Worm (Caenorhabditis elegans) whole organism, L1 larva: ENCODE results near the gene ndua-7.

Experiments
- Y116A8C.19 ChIP-seq: sonication (generic microtip); optimal IDR thresholded peaks from 2 replicates; lab custom pipeline; 2016; ENCODE audit warnings: missing compliant biosample characterization, missing genetic modification characterization, borderline replicate concordance
- alr-1 ChIP-seq: fragments of 200-800 bp; sonication (Bioruptor generic); optimal IDR thresholded peaks from 2 replicates; lab custom pipeline; 2018; ENCODE audit warnings: borderline replicate concordance, mild to moderate bottlenecking, missing genetic modification characterization, missing compliant biosample characterization
- ceh-63 ChIP-seq: fragments of 200-800 bp; sonication (Bioruptor generic); optimal IDR thresholded peaks from 2 replicates; lab custom pipeline; 2018; ENCODE audit warnings: mild to moderate bottlenecking, missing genetic modification characterization, missing compliant biosample characterization
- ceh-8 ChIP-seq: fragments of 200-800 bp; sonication (Bioruptor generic); optimal IDR thresholded peaks from 2 replicates; lab custom pipeline; 2018; ENCODE audit warnings: mild to moderate bottlenecking, missing genetic modification characterization, moderate library complexity, missing compliant biosample characterization
- ceh-82 ChIP-seq, 3 experiments: fragments of 150-350 bp in 1 of 3; sonication (generic microtip) in 2 of 3; optimal IDR thresholded peaks; 2 replicates each; lab custom pipeline; 2014 to 2017; ENCODE audit warnings: missing biosample characterization in 3 of 3, missing genetic modification characterization in 3 of 3
- ceh-88 ChIP-seq: fragments of 200-800 bp; sonication (Bioruptor generic); IDR thresholded peaks from 2 replicates; pipeline ENCODE4 v1.3.6; 2022; ENCODE audit warnings: missing genetic modification characterization, missing compliant biosample characterization
- ces-1 ChIP-seq: fragments of 150-350 bp; optimal IDR thresholded peaks from 2 replicates; lab custom pipeline; 2014; ENCODE audit warnings: missing biosample characterization, missing genetic modification reagents, missing genetic modification characterization
- dpl-1 ChIP-seq, 3 experiments: fragments of 150-350 bp in 2 of 3; sonication (generic microtip) in 1 of 3; optimal IDR thresholded peaks; 2 replicates each; lab custom pipeline; 2014 to 2017; ENCODE audit warnings: missing biosample characterization in 3 of 3, missing genetic modification characterization in 3 of 3, missing genetic modification reagents in 3 of 3
- dsc-1 ChIP-seq: sonication (generic microtip); optimal IDR thresholded peaks from 2 replicates; lab custom pipeline; 2016; ENCODE audit warnings: mild to moderate bottlenecking, missing genetic modification characterization, missing compliant biosample characterization
- efl-1 ChIP-seq, 4 experiments: fragments of 150-350 bp; optimal IDR thresholded peaks in 3 of 4; peaks in 1 of 4; 1 replicate in 1 of 4; 2 replicates in 3 of 4; lab custom pipeline; 2014; ENCODE audit warnings: missing biosample characterization in 2 of 4, missing genetic modification characterization in 2 of 4, missing genetic modification reagents in 2 of 4
- efl-3 ChIP-seq: fragments of 200-800 bp; sonication (Bioruptor generic); optimal IDR thresholded peaks from 2 replicates; lab custom pipeline; 2018; ENCODE audit warnings: mild to moderate bottlenecking, missing genetic modification characterization, missing compliant biosample characterization
- egl-27 ChIP-seq, 2 experiments: fragments of 150-350 bp in 1 of 2; sonication (generic microtip); optimal IDR thresholded peaks; 3 replicates each; lab custom pipeline; 2017 to 2018; ENCODE audit warnings: missing biosample characterization in 2 of 2, missing genetic modification characterization in 2 of 2, missing genetic modification reagents in 2 of 2
- ets-5 ChIP-seq: fragments of 200-800 bp; sonication (Bioruptor generic); IDR thresholded peaks from 2 replicates; pipeline ENCODE4 v1.3.6; 2022; ENCODE audit warnings: missing genetic modification characterization, missing compliant biosample characterization
- fkh-10 ChIP-seq: sonication (generic microtip); optimal IDR thresholded peaks from 2 replicates; lab custom pipeline; 2017; ENCODE audit warnings: missing biosample characterization, missing genetic modification reagents, missing genetic modification characterization
- fos-1 ChIP-seq: fragments of 150-350 bp; optimal IDR thresholded peaks from 2 replicates; lab custom pipeline; 2014; ENCODE audit warnings: missing biosample characterization, missing genetic modification characterization
- grh-1 ChIP-seq: fragments of 200-800 bp; sonication (Bioruptor generic); IDR thresholded peaks from 2 replicates; pipeline ENCODE4 v1.3.6; 2022; ENCODE audit warnings: missing genetic modification reagents, missing genetic modification characterization, missing compliant biosample characterization
- hlh-17 ChIP-seq: fragments of 200-800 bp; sonication (Bioruptor generic); optimal IDR thresholded peaks from 2 replicates; lab custom pipeline; 2018; ENCODE audit warnings: missing genetic modification characterization, mild to moderate bottlenecking, missing compliant biosample characterization, moderate library complexity, borderline replicate concordance
- hpl-2 ChIP-seq: fragments of 150-350 bp; optimal IDR thresholded peaks from 2 replicates; lab custom pipeline; 2014; ENCODE audit warnings: missing biosample characterization, missing genetic modification reagents, missing genetic modification characterization
- irx-1 ChIP-seq: sonication (generic microtip); optimal IDR thresholded peaks from 2 replicates; lab custom pipeline; 2016; ENCODE audit warnings: missing genetic modification characterization, missing compliant biosample characterization
- isw-1 ChIP-seq: fragments of 200-800 bp; sonication (Bioruptor generic); IDR thresholded peaks from 2 replicates; pipeline ENCODE4 v1.3.6; 2022; ENCODE audit warnings: missing genetic modification characterization, missing compliant biosample characterization
- lin-13 ChIP-seq: fragments of 150-350 bp; optimal IDR thresholded peaks from 2 replicates; lab custom pipeline; 2014; ENCODE audit warnings: missing biosample characterization, missing genetic modification reagents, missing genetic modification characterization
- lin-15B ChIP-seq: fragments of 150-350 bp; sonication (generic microtip); optimal IDR thresholded peaks from 3 replicates; lab custom pipeline; 2014; ENCODE audit warnings: missing biosample characterization, missing genetic modification characterization
- lin-39 ChIP-seq: fragments of 150-350 bp; optimal IDR thresholded peaks from 2 replicates; lab custom pipeline; 2014; ENCODE audit warnings: missing biosample characterization, missing genetic modification reagents, missing genetic modification characterization
- lir-3 ChIP-seq: sonication (generic microtip); optimal IDR thresholded peaks from 2 replicates; lab custom pipeline; 2016; ENCODE audit warnings: mild to moderate bottlenecking, missing genetic modification characterization, moderate library complexity, missing compliant biosample characterization; ENCODE audit not compliant: poor library complexity
- lsy-2 ChIP-seq, 2 experiments: fragments of 150-350 bp; optimal IDR thresholded peaks; 2 replicates each; lab custom pipeline; 2014; ENCODE audit warnings: missing biosample characterization in 2 of 2, missing genetic modification characterization in 2 of 2
- mef-2 ChIP-seq: fragments of 150-350 bp; optimal IDR thresholded peaks from 2 replicates; lab custom pipeline; 2014; ENCODE audit warnings: missing biosample characterization, missing genetic modification characterization
- nhr-11 ChIP-seq: fragments of 150-350 bp; optimal IDR thresholded peaks from 2 replicates; lab custom pipeline; 2014; ENCODE audit warnings: missing biosample characterization, missing genetic modification characterization
- nhr-19 ChIP-seq: fragments of 200-800 bp; sonication (Bioruptor generic); conservative IDR thresholded peaks from 2 replicates; pipeline ENCODE4 v1.3.6; 2022; ENCODE audit warnings: missing genetic modification characterization, missing compliant biosample characterization
- nhr-28 ChIP-seq: fragments of 150-350 bp; optimal IDR thresholded peaks from 2 replicates; lab custom pipeline; 2014; ENCODE audit warnings: missing biosample characterization, missing genetic modification characterization
- nhr-47 ChIP-seq: sonication (generic microtip); optimal IDR thresholded peaks from 2 replicates; lab custom pipeline; 2016; ENCODE audit warnings: mild to moderate bottlenecking, missing genetic modification characterization, moderate library complexity, missing compliant biosample characterization
- nhr-71 ChIP-seq: sonication (generic microtip); optimal IDR thresholded peaks from 2 replicates; lab custom pipeline; 2016; ENCODE audit warnings: mild to moderate bottlenecking, missing genetic modification characterization, moderate library complexity, missing compliant biosample characterization
- nhr-77 ChIP-seq: fragments of 150-350 bp; optimal IDR thresholded peaks from 2 replicates; lab custom pipeline; 2014; ENCODE audit warnings: missing biosample characterization, missing genetic modification characterization
- nhr-84 ChIP-seq: sonication (generic microtip); optimal IDR thresholded peaks from 2 replicates; lab custom pipeline; 2017; ENCODE audit warnings: missing biosample characterization, missing genetic modification characterization
- nhr-90 ChIP-seq: sonication (generic microtip); optimal IDR thresholded peaks from 2 replicates; lab custom pipeline; 2016; ENCODE audit warnings: mild to moderate bottlenecking, missing genetic modification characterization, missing compliant biosample characterization; ENCODE audit not compliant: poor library complexity
- pax-3 ChIP-seq: fragments of 200-800 bp; sonication (Bioruptor generic); optimal IDR thresholded peaks from 2 replicates; lab custom pipeline; 2018; ENCODE audit warnings: mild to moderate bottlenecking, missing genetic modification characterization, moderate library complexity, missing compliant biosample characterization
- rnt-1 ChIP-seq: sonication (generic microtip); optimal IDR thresholded peaks from 2 replicates; lab custom pipeline; 2016; ENCODE audit warnings: mild to moderate bottlenecking, missing genetic modification characterization, moderate library complexity, missing compliant biosample characterization
- skn-1 ChIP-seq: fragments of 150-350 bp; optimal IDR thresholded peaks from 2 replicates; lab custom pipeline; 2014; ENCODE audit warnings: missing biosample characterization, missing genetic modification characterization
- snpc-4 ChIP-seq: fragments of 150-350 bp; optimal IDR thresholded peaks from 2 replicates; lab custom pipeline; 2014; ENCODE audit warnings: missing biosample characterization, missing genetic modification characterization
- snu-23 ChIP-seq: sonication (generic microtip); optimal IDR thresholded peaks from 2 replicates; lab custom pipeline; 2016; ENCODE audit warnings: missing genetic modification characterization, missing compliant biosample characterization
- sox-4 ChIP-seq: sonication (generic microtip); optimal IDR thresholded peaks from 2 replicates; lab custom pipeline; 2016; ENCODE audit warnings: missing genetic modification characterization, missing compliant biosample characterization
- sptf-1 ChIP-seq: fragments of 150-350 bp; optimal IDR thresholded peaks from 2 replicates; lab custom pipeline; 2014; ENCODE audit warnings: missing biosample characterization, missing genetic modification characterization
- sup-37 ChIP-seq: fragments of 200-800 bp; sonication (Bioruptor generic); optimal IDR thresholded peaks from 2 replicates; lab custom pipeline; 2018; ENCODE audit warnings: mild to moderate bottlenecking, missing genetic modification characterization, missing compliant biosample characterization
- swsn-7 ChIP-seq: sonication (generic microtip); optimal IDR thresholded peaks from 2 replicates; lab custom pipeline; 2016; ENCODE audit warnings: missing genetic modification characterization, missing compliant biosample characterization
- tlp-1 ChIP-seq: fragments of 150-350 bp; optimal IDR thresholded peaks from 2 replicates; lab custom pipeline; 2014; ENCODE audit warnings: missing biosample characterization, missing genetic modification characterization
- unc-30 ChIP-seq: sonication (generic microtip); optimal IDR thresholded peaks from 2 replicates; lab custom pipeline; 2017; ENCODE audit warnings: missing biosample characterization, missing genetic modification characterization
- unc-86 ChIP-seq: sonication (generic microtip); optimal IDR thresholded peaks from 2 replicates; lab custom pipeline; 2016; ENCODE audit warnings: missing genetic modification characterization, missing compliant biosample characterization
- vab-15 ChIP-seq: sonication (generic microtip); optimal IDR thresholded peaks from 2 replicates; lab custom pipeline; 2017; ENCODE audit warnings: missing genotype, mild to moderate bottlenecking, missing genetic modification characterization, missing compliant biosample characterization
- zag-1 ChIP-seq: fragments of 150-350 bp; optimal IDR thresholded peaks from 2 replicates; lab custom pipeline; 2014; ENCODE audit warnings: missing biosample characterization, missing genetic modification characterization
- zip-4 ChIP-seq: fragments of 200-800 bp; sonication (Bioruptor generic); optimal IDR thresholded peaks from 2 replicates; lab custom pipeline; 2018; ENCODE audit warnings: mild to moderate bottlenecking, missing genetic modification characterization, moderate library complexity, missing compliant biosample characterization
- ztf-11 ChIP-seq, 2 experiments: sonication (generic microtip); optimal IDR thresholded peaks; 2 replicates each; lab custom pipeline; 2016 to 2017; ENCODE audit warnings: missing genetic modification characterization in 2 of 2, missing biosample characterization in 1 of 2, missing compliant biosample characterization in 1 of 2

The ndua-7 gene

DNA sequence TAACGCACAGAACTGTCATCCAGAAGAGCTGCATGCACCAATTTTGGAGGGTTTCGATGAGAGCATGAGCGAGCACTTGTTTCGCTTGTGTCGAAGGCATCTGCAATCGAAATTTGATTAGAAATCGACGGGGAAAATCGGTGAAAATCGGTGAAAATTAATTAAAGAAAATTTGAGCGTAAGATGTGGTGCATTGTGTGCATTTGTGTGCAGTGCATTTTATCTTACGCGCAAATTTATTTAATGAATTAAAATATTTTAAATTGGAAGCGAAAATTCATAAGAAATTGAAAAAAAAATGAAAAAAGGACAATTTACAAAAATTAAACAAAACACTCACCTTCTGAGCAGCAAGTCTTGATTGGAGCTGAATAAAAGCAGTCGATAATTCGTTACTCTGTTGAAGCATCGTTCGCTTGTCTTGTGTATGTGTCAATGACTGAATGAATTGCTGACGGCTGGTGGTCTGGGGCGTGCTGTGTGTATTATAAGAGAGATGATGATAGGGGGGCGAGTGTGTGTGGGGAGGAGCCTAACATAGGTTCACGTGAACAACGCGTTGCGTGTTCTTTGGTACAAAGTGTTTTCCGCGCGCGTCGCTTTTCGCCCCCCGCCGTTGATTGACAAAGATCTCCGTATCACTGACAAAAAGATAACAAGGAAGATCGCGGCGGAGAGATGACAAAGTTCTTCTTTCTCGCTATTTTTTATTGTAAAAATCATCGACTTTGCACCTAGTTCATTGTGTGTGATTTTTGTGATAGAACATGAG, 32.6 kb downstream of the ndua-7 start:
- TF ChIP-seq irx-1 (tag; lab: Kevin White, UChicago) (peak; percentile 50), ceh-63 (GFP tag; lab: Kevin White, UChicago) (no peak), mef-2 (tag; lab: Kevin White, UChicago) (peak; percentile 37), nhr-28 (tag; lab: Kevin White, UChicago) (no peak), lin-15B (tag; lab: Kevin White, UChicago) (no peak), sup-37 (GFP tag; lab: Kevin White, UChicago) (peak; percentile 38), dpl-1 (GFP tag; optimal IDR thresholded peaks at IDR 0.05; lab: Kevin White, UChicago) (peak; percentile 10 to 45 (median 30)), snpc-4 (tag; lab: Kevin White, UChicago) (no peak), ets-5 (GFP tag; lab: Robert Waterston, UW) (no peak), ztf-11 (tag; optimal IDR thresholded peaks at IDR 0.05; lab: Kevin White, UChicago) (no peak), tlp-1 (no peak), vab-15 (tag; lab: Kevin White, UChicago) (no peak), sptf-1 (tag; lab: Kevin White, UChicago) (no peak), unc-86 (no peak), pax-3 (tag; lab: Kevin White, UChicago) (peak; percentile 5), ceh-88 (GFP tag; lab: Robert Waterston, UW) (peak; percentile 59; the same call in 1 of the 2 replicates), nhr-84 (tag; lab: Kevin White, UChicago) (no peak), nhr-90 (tag; lab: Kevin White, UChicago) (peak; percentile 71), isw-1 (GFP tag; lab: Robert Waterston, UW) (no peak), hlh-17 (GFP tag; lab: Kevin White, UChicago) (no peak), nhr-47 (peak; percentile 71), lin-39 (no peak), sox-4 (tag; lab: Kevin White, UChicago) (peak; percentile 40), rnt-1 (peak; percentile 85), nhr-77 (tag; lab: Kevin White, UChicago) (no peak), swsn-7 (tag; lab: Kevin White, UChicago) (peak; percentile 62), lir-3 (tag; lab: Kevin White, UChicago) (no peak), Y116A8C.19 (tag; lab: Kevin White, UChicago) (no peak), efl-3 (GFP tag; lab: Kevin White, UChicago) (no peak), ces-1 (no peak), zip-4 (peak; percentile 15), grh-1 (GFP tag; lab: Robert Waterston, UW) (0 out of 2 replicates have a peak, but pooled peaks have one; percentile 9), nhr-71 (tag; lab: Kevin White, UChicago) (peak; percentile 92), hpl-2 (GFP tag; lab: Kevin White, UChicago) (no peak), zag-1 (tag; lab: Kevin White, UChicago) (no peak), nhr-19 (GFP tag; lab: Robert Waterston, UW) (peak; percentile 99), fkh-10 (GFP tag; lab: Kevin White, UChicago) (no peak), lin-13 (GFP tag; lab: Kevin White, UChicago) (peak; percentile 29), alr-1 (tag; lab: Kevin White, UChicago) (no peak), ceh-8 (GFP tag; lab: Kevin White, UChicago) (no peak), nhr-11 (tag; lab: Kevin White, UChicago) (peak; percentile 24), unc-30 (no peak), skn-1 (peak; percentile 60), egl-27 (tag; optimal IDR thresholded peaks at IDR 0.05; lab: Kevin White, UChicago) (peak in 1 of 2 experiments; percentile 18), ceh-82 (tag; optimal IDR thresholded peaks at IDR 0.05; lab: Kevin White, UChicago) (peak in 2 of 3 experiments; percentile 24 to 38), snu-23 (GFP tag; lab: Kevin White, UChicago) (peak; percentile 89), fos-1 (tag; lab: Kevin White, UChicago) (peak; percentile 41), efl-1 (optimal IDR thresholded peaks at IDR 0.05; lab: Kevin White, UChicago) (peak; percentile 9 to 37), efl-1 (GFP tag; optimal IDR thresholded peaks at IDR 0.05 in 1 of 2; lab: Kevin White, UChicago) (peak; percentile 3 to 87), dsc-1 (tag; lab: Kevin White, UChicago) (peak; percentile 14), lsy-2 (tag; optimal IDR thresholded peaks at IDR 0.05; lab: Kevin White, UChicago) (peak; percentile 47 to 67)
